Worm (Caenorhabditis elegans) whole organism, young adult: ENCODE results near the gene dhhc-6.

Experiments used
- B0336.3 ChIP-seq: fragments of 200-800 bp; sonication (Bioruptor generic); IDR thresholded peaks from 2 replicates; pipeline ENCODE4 v1.3.6; 2022; ENCODE audit warnings: missing genetic modification characterization, missing compliant biosample characterization
- C17E4.6 ChIP-seq: fragments of 200-800 bp; sonication (Bioruptor generic); IDR thresholded peaks from 2 replicates; pipeline ENCODE4 v1.3.6; 2022; ENCODE audit warnings: missing genetic modification reagents, missing genetic modification characterization, missing compliant biosample characterization
- D2030.7 ChIP-seq: fragments of 200-800 bp; sonication (Bioruptor generic); IDR thresholded peaks from 2 replicates; pipeline ENCODE4 v1.3.6; 2022; ENCODE audit warnings: missing genetic modification reagents, missing genetic modification characterization, missing compliant biosample characterization
- F10E7.11 ChIP-seq: sonication (generic microtip); optimal IDR thresholded peaks from 2 replicates; lab custom pipeline; 2017; ENCODE audit warnings: mild to moderate bottlenecking, missing genetic modification characterization, moderate library complexity, missing compliant biosample characterization
- Y53F4B.3 ChIP-seq: fragments of 200-800 bp; sonication (Bioruptor generic); IDR thresholded peaks from 2 replicates; pipeline ENCODE4 v1.3.6; 2022; ENCODE audit warnings: missing genetic modification reagents, missing genetic modification characterization, missing compliant biosample characterization
- Y53G8AR.9 ChIP-seq: fragments of 200-800 bp; sonication (Bioruptor generic); conservative IDR thresholded peaks from 2 replicates; pipeline ENCODE4 v1.3.6; 2022; ENCODE audit warnings: missing genetic modification reagents, missing genetic modification characterization, missing compliant biosample characterization
- Y79H2A.3 ChIP-seq: fragments of 200-800 bp; sonication (Bioruptor generic); conservative IDR thresholded peaks from 2 replicates; pipeline ENCODE4 v1.3.6; 2022; ENCODE audit warnings: missing genetic modification reagents, missing genetic modification characterization, missing compliant biosample characterization
- ama-1 ChIP-seq, 3 experiments: fragments of 150-350 bp in 1 of 3; sonication (generic microtip) in 2 of 3; optimal IDR thresholded peaks; 2 replicates each; lab custom pipeline; 2014 to 2018; ENCODE audit warnings: missing biosample characterization in 2 of 3, missing genetic modification characterization in 2 of 3, missing genetic modification reagents in 2 of 3
- atf-7 ChIP-seq: sonication (generic microtip); optimal IDR thresholded peaks from 2 replicates; lab custom pipeline; 2017; ENCODE audit warnings: mild to moderate bottlenecking, missing genetic modification characterization, missing compliant biosample characterization
- bed-1 ChIP-seq: fragments of 200-800 bp; sonication (Bioruptor generic); IDR thresholded peaks from 2 replicates; pipeline ENCODE4 v1.3.6; 2022; ENCODE audit warnings: missing genetic modification reagents, missing genetic modification characterization, missing compliant biosample characterization
- cebp-1 ChIP-seq, 2 experiments: fragments of 200-800 bp in 1 of 2; sonication (Bioruptor generic) in 1 of 2; sonication (generic microtip) in 1 of 2; IDR thresholded peaks in 1 of 2; optimal IDR thresholded peaks in 1 of 2; 2 replicates each; pipeline versions ENCODE4 v1.3.6 to Lab custom; 2017 to 2022; ENCODE audit warnings: missing compliant biosample characterization in 2 of 2, missing genetic modification characterization in 2 of 2, mild to moderate bottlenecking in 1 of 2, missing genetic modification reagents in 1 of 2, moderate library complexity in 1 of 2
- ceh-100 ChIP-seq: fragments of 200-800 bp; sonication (Bioruptor generic); IDR thresholded peaks from 2 replicates; pipeline ENCODE4 v1.3.6; 2022; ENCODE audit warnings: missing genetic modification reagents, missing genetic modification characterization, missing compliant biosample characterization
- ceh-27 ChIP-seq: fragments of 200-800 bp; sonication (Bioruptor generic); optimal IDR thresholded peaks from 2 replicates; lab custom pipeline; 2018; ENCODE audit warnings: mild to moderate bottlenecking, missing genetic modification characterization, moderate library complexity, missing compliant biosample characterization
- ceh-40 ChIP-seq: fragments of 200-800 bp; sonication (Bioruptor generic); IDR thresholded peaks from 2 replicates; pipeline ENCODE4 v1.3.6; 2022; ENCODE audit warnings: missing genetic modification characterization, missing compliant biosample characterization
- ceh-91 ChIP-seq: fragments of 200-800 bp; sonication (Bioruptor generic); IDR thresholded peaks from 2 replicates; pipeline ENCODE4 v1.3.6; 2022; ENCODE audit warnings: missing genetic modification reagents, missing genetic modification characterization, missing compliant biosample characterization
- egl-18 ChIP-seq: fragments of 200-800 bp; sonication (Bioruptor generic); IDR thresholded peaks from 2 replicates; pipeline ENCODE4 v1.3.6; 2022; ENCODE audit warnings: missing genetic modification reagents, missing genetic modification characterization, missing compliant biosample characterization
- egrh-3 ChIP-seq: fragments of 200-800 bp; sonication (Bioruptor generic); IDR thresholded peaks from 2 replicates; pipeline ENCODE4 v1.3.6; 2022; ENCODE audit warnings: missing genetic modification reagents, missing genetic modification characterization, missing compliant biosample characterization
- him-1 ChIP-seq: sonication (generic microtip); optimal IDR thresholded peaks from 2 replicates; lab custom pipeline; 2016; ENCODE audit warnings: missing genotype, missing genetic modification reagents, missing genetic modification characterization, missing compliant biosample characterization
- hlh-26 ChIP-seq: fragments of 200-800 bp; sonication (Bioruptor generic); conservative IDR thresholded peaks from 2 replicates; pipeline ENCODE4 v1.3.6; 2022; ENCODE audit warnings: missing genetic modification reagents, missing genetic modification characterization, missing compliant biosample characterization
- hsf-1 ChIP-seq: fragments of 200-800 bp; sonication (Bioruptor generic); IDR thresholded peaks from 2 replicates; pipeline ENCODE4 v1.3.6; 2022; ENCODE audit warnings: missing genetic modification reagents, missing genetic modification characterization, missing compliant biosample characterization
- lag-1 ChIP-seq: fragments of 200-800 bp; sonication (Bioruptor generic); IDR thresholded peaks from 2 replicates; pipeline ENCODE4 v1.3.6; 2022; ENCODE audit warnings: missing genetic modification reagents, missing genetic modification characterization, missing compliant biosample characterization
- let-526 ChIP-seq: fragments of 200-800 bp; sonication (Bioruptor generic); IDR thresholded peaks from 2 replicates; pipeline ENCODE4 v1.3.6; 2022; ENCODE audit warnings: missing genetic modification reagents, missing genetic modification characterization, missing compliant biosample characterization
- let-607 ChIP-seq, 2 experiments: fragments of 200-800 bp in 1 of 2; sonication (Bioruptor generic) in 1 of 2; sonication (generic microtip) in 1 of 2; optimal IDR thresholded peaks; 2 replicates each; lab custom pipeline; 2016 to 2018; ENCODE audit warnings: mild to moderate bottlenecking in 2 of 2, missing compliant biosample characterization in 2 of 2, missing genetic modification characterization in 2 of 2, moderate library complexity in 2 of 2, missing genotype in 1 of 2
- lin-40 ChIP-seq: sonication (generic microtip); optimal IDR thresholded peaks from 2 replicates; lab custom pipeline; 2016; ENCODE audit warnings: missing genetic modification characterization, mild to moderate bottlenecking, missing compliant biosample characterization, missing genotype, missing genetic modification reagents
- lir-1 ChIP-seq: fragments of 200-800 bp; sonication (Bioruptor generic); conservative IDR thresholded peaks from 2 replicates; pipeline ENCODE4 v1.3.6; 2022; ENCODE audit warnings: missing genetic modification reagents, missing genetic modification characterization, missing compliant biosample characterization
- lsl-1 ChIP-seq: fragments of 200-800 bp; sonication (Bioruptor generic); optimal IDR thresholded peaks from 2 replicates; lab custom pipeline; 2018; ENCODE audit warnings: mild to moderate bottlenecking, missing genetic modification characterization, moderate library complexity, missing compliant biosample characterization
- mel-28 ChIP-seq: sonication (generic microtip); optimal IDR thresholded peaks from 2 replicates; lab custom pipeline; 2016; ENCODE audit warnings: borderline replicate concordance, mild to moderate bottlenecking, missing genetic modification characterization, missing compliant biosample characterization
- nhr-179 ChIP-seq: sonication (generic microtip); optimal IDR thresholded peaks from 2 replicates; lab custom pipeline; 2016; ENCODE audit warnings: mild to moderate bottlenecking, missing genetic modification characterization, missing compliant biosample characterization
- nhr-80 ChIP-seq: sonication (generic microtip); optimal IDR thresholded peaks from 2 replicates; lab custom pipeline; 2016; ENCODE audit warnings: missing genetic modification characterization, missing compliant biosample characterization
- nhr-90 ChIP-seq: sonication (generic microtip); optimal IDR thresholded peaks from 2 replicates; lab custom pipeline; 2016; ENCODE audit warnings: missing genotype, mild to moderate bottlenecking, missing genetic modification characterization, missing compliant biosample characterization
- pbrm-1 ChIP-seq: fragments of 200-800 bp; sonication (Bioruptor generic); IDR thresholded peaks from 2 replicates; pipeline ENCODE4 v1.3.6; 2022; ENCODE audit warnings: missing genetic modification reagents, missing genetic modification characterization, missing compliant biosample characterization
- sdz-38 ChIP-seq: sonication (generic microtip); optimal IDR thresholded peaks from 2 replicates; lab custom pipeline; 2016; ENCODE audit warnings: missing genotype, missing genetic modification characterization, missing compliant biosample characterization
- snpc-1.3 ChIP-seq: sonication (generic microtip); optimal IDR thresholded peaks from 2 replicates; lab custom pipeline; 2017; ENCODE audit warnings: missing genetic modification characterization, mild to moderate bottlenecking, missing compliant biosample characterization, antibody characterized with exemption, moderate library complexity, missing genotype, missing genetic modification reagents; ENCODE audit not compliant: insufficient read depth
- tlf-1 ChIP-seq: fragments of 200-800 bp; sonication (Bioruptor generic); optimal IDR thresholded peaks from 2 replicates; lab custom pipeline; 2018; ENCODE audit warnings: mild to moderate bottlenecking, missing genetic modification characterization, missing compliant biosample characterization
- ztf-22 ChIP-seq: fragments of 200-800 bp; sonication (Bioruptor generic); optimal IDR thresholded peaks from 2 replicates; lab custom pipeline; 2018; ENCODE audit warnings: mild to moderate bottlenecking, missing genetic modification characterization, moderate library complexity, missing compliant biosample characterization
- ztf-3 ChIP-seq: fragments of 200-800 bp; sonication (Bioruptor generic); optimal IDR thresholded peaks from 2 replicates; lab custom pipeline; 2018; ENCODE audit warnings: mild to moderate bottlenecking, missing genetic modification characterization, missing compliant biosample characterization

dhhc-6 gene

ce11 chrIV:12093384-12093783 is 31.4 kb upstream of the dhhc-6 start, which contains the start of gene cpsf-4:
cpsf-4 (minus strand) TSS chrIV:12093445.
- TF ChIP-seq lsl-1 (GFP tag; lab: Kevin White, UChicago) (peak; percentile 70), lin-40 (tag; lab: Kevin White, UChicago) (no peak), him-1 (tag; lab: Kevin White, UChicago) (no peak), C17E4.6 (no peak), let-607 (tag; optimal IDR thresholded peaks at IDR 0.05; lab: Kevin White, UChicago) (no peak), lir-1 (GFP tag; lab: Robert Waterston, UW) (no peak)
- TF ChIP-seq, all 124 proteins: peak for 1

DNA sequence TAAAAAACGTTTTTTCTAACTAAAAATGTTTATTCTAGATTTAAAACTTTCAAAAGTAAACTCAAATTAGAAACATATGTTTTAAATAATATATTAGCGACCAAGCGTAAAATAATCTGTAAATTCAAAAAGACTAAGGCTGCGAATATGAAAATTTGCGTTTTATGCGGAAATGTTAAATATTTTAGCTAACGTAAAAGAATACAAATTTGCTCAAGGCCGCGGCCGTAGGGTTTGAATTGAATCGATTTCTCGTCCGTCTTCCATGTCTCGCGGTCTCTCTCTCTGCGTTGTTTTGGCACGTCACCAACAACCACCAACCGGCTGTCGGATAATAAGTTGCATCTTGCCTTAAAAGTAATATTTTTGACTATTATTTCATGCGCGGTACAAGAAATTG is 30.9 kb upstream of the dhhc-6 start, which contains the start of gene F11A10.5:
Gene F11A10.5, plus strand, starts transcription at position 301 of the 400 bp plus-strand sequence.
- TF ChIP-seq lag-1 (GFP tag; lab: Robert Waterston, UW) (no peak), Y53G8AR.9 (GFP tag; lab: Robert Waterston, UW) (no peak), cebp-1 (GFP tag; IDR thresholded peaks at IDR 0.05; lab: Robert Waterston, UW) (no peak), cebp-1 (tag; optimal IDR thresholded peaks at IDR 0.05; lab: Kevin White, UChicago) (no peak), ceh-27 (GFP tag; lab: Kevin White, UChicago) (no peak), hsf-1 (GFP tag; lab: Robert Waterston, UW) (no peak), ceh-40 (GFP tag; lab: Robert Waterston, UW) (no peak)

- TF ChIP-seq ama-1 (optimal IDR thresholded peaks at IDR 0.05; lab: Kevin White, UChicago) (no peak), ama-1 (GFP tag; optimal IDR thresholded peaks at IDR 0.05; lab: Kevin White, UChicago) (no peak), ztf-3 (GFP tag; lab: Kevin White, UChicago) (no peak), sdz-38 (no peak), bed-1 (no peak), Y53F4B.3 (no peak), egl-18 (GFP tag; lab: Robert Waterston, UW) (no peak), let-526 (GFP tag; lab: Robert Waterston, UW) (no peak), nhr-179 (no peak), nhr-90 (tag; lab: Kevin White, UChicago) (no peak), snpc-1.3 (tag; lab: Kevin White, UChicago) (no peak), tlf-1 (GFP tag; lab: Kevin White, UChicago) (no peak), F10E7.11 (no peak), Y79H2A.3 (GFP tag; lab: Robert Waterston, UW) (no peak), hlh-26 (GFP tag; lab: Robert Waterston, UW) (no peak), B0336.3 (GFP tag; lab: Robert Waterston, UW) (no peak), pbrm-1 (no peak), egrh-3 (no peak), ztf-22 (GFP tag; lab: Kevin White, UChicago) (no peak)
Measured at ce11 chrIV:12096479-12096878, 28.3 kb upstream of the dhhc-6 start, which contains the start of gene mon-2. mon-2 (plus strand) TSS chrIV:12096779.

DNA sequence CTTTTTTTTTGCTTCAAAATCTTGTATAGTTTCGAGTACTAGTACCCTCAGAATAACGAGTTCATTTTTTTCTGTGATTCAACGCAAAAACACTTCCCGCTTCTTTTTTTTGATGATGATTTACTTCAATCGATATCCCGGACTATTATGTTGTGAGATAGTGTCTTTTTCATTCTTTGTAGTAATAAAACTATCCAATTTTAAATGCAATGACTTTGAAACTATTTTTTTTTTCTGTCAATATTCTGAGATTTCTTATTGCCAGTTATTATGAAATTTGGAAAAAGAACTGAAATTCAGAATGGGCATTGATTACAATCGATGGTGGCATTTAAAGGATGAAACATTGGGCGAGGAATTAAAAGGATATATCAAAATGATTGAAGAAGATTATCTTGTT is 19.2 kb upstream of the dhhc-6 start, which contains the start of gene M18.3:
Gene M18.3, plus strand, starts transcription at position 301 of the 400 bp plus-strand sequence.
- TF ChIP-seq D2030.7 (no peak), ceh-91 (GFP tag; lab: Robert Waterston, UW) (no peak), ceh-100 (GFP tag; lab: Robert Waterston, UW) (no peak), nhr-80 (tag; lab: Kevin White, UChicago) (no peak), mel-28 (tag; lab: Kevin White, UChicago) (no peak), atf-7 (tag; lab: Kevin White, UChicago) (no peak)
- TF ChIP-seq, all 124 proteins: peak for 0
